Fruit fly (Drosophila melanogaster) whole organism, embryonic: ENCODE measurements around the gene tbc.

Source experiments
- Abd-B ChIP-seq: fragments of 200-800 bp; sonication (Bioruptor generic); optimal IDR thresholded peaks from 2 replicates; lab custom pipeline; 2018; ENCODE audit warnings: missing biosample characterization, mild to moderate bottlenecking, missing genetic modification characterization, moderate library complexity
- Adf1 ChIP-seq: fragments of 200-800 bp; sonication (Bioruptor generic); IDR thresholded peaks from 2 replicates; pipeline ENCODE4 v1.3.6; 2022; ENCODE audit warnings: missing biosample characterization, missing genetic modification characterization
- Awh ChIP-seq: fragments of 200-800 bp; sonication (Bioruptor generic); IDR thresholded peaks from 2 replicates; pipeline ENCODE4, ENCODE4 v1.3.6; 2022; ENCODE audit warnings: missing biosample characterization, missing genetic modification characterization
- B-H1 ChIP-seq: fragments of 200-800 bp; sonication (Bioruptor generic); IDR thresholded peaks from 3 replicates; pipeline ENCODE4 v1.3.6; 2022; ENCODE audit warnings: missing biosample characterization, missing genetic modification characterization
- B-H2 ChIP-seq: fragments of 200-800 bp; sonication (Bioruptor generic); optimal IDR thresholded peaks from 2 replicates; lab custom pipeline; 2018; ENCODE audit warnings: missing biosample characterization, mild to moderate bottlenecking, missing genetic modification characterization
- CG12659 ChIP-seq: fragments of 200-800 bp; sonication (Bioruptor generic); optimal IDR thresholded peaks from 3 replicates; lab custom pipeline; 2017; ENCODE audit warnings: mild to moderate bottlenecking, missing biosample characterization, missing genetic modification reagents, missing genetic modification characterization
- CG13775 ChIP-seq: fragments of 200-800 bp; sonication (Bioruptor generic); optimal IDR thresholded peaks from 3 replicates; lab custom pipeline; 2017; ENCODE audit warnings: missing biosample characterization, mild to moderate bottlenecking, missing genetic modification characterization
- CG14050 ChIP-seq: fragments of 200-800 bp; sonication (Bioruptor generic); IDR thresholded peaks from 3 replicates; pipeline ENCODE4 v1.3.6; 2022; ENCODE audit warnings: missing biosample characterization, missing genetic modification characterization
- CG1529 ChIP-seq: fragments of 200-800 bp; sonication (Bioruptor generic); optimal IDR thresholded peaks from 3 replicates; lab custom pipeline; 2018; ENCODE audit warnings: missing biosample characterization, missing genetic modification characterization
- CG15696 ChIP-seq: fragments of 200-800 bp; sonication (Bioruptor generic); optimal IDR thresholded peaks from 2 replicates; lab custom pipeline; 2019; ENCODE audit warnings: missing biosample characterization, mild to moderate bottlenecking, missing genetic modification characterization, moderate library complexity
- CG17361 ChIP-seq: fragments of 200-800 bp; sonication (Bioruptor generic); IDR thresholded peaks from 3 replicates; pipeline ENCODE4 v1.3.6; 2022; ENCODE audit warnings: missing biosample characterization, missing genetic modification characterization
- CG18599 ChIP-seq: fragments of 200-800 bp; sonication (Bioruptor generic); optimal IDR thresholded peaks from 3 replicates; lab custom pipeline; 2017; ENCODE audit warnings: missing biosample characterization, missing genetic modification characterization, mild to moderate bottlenecking, moderate library complexity, missing genetic modification reagents
- CG30431 ChIP-seq: fragments of 200-800 bp; sonication (Bioruptor generic); optimal IDR thresholded peaks from 2 replicates; lab custom pipeline; 2017; ENCODE audit warnings: missing biosample characterization, missing genetic modification characterization
- CG4404 ChIP-seq: fragments of 200-800 bp; sonication (Bioruptor generic); IDR thresholded peaks from 2 replicates; pipeline ENCODE4 v1.3.6; 2022; ENCODE audit warnings: missing biosample characterization, missing genetic modification characterization
- CG4617 ChIP-seq: fragments of 200-800 bp; sonication (Bioruptor generic); optimal IDR thresholded peaks from 3 replicates; lab custom pipeline; 2016; ENCODE audit warnings: missing biosample characterization, missing genetic modification characterization, borderline replicate concordance
- CG4854 ChIP-seq: fragments of 200-800 bp; sonication (Bioruptor generic); optimal IDR thresholded peaks from 2 replicates; lab custom pipeline; 2016; ENCODE audit warnings: missing biosample characterization, missing genetic modification characterization, inconsistent platforms
- CG6854 ChIP-seq: fragments of 200-800 bp; sonication (Bioruptor generic); optimal IDR thresholded peaks from 3 replicates; lab custom pipeline; 2017; ENCODE audit warnings: missing biosample characterization, mild to moderate bottlenecking, missing genetic modification characterization
- CG7839 ChIP-seq: fragments of 200-800 bp; sonication (Bioruptor generic); optimal IDR thresholded peaks from 3 replicates; lab custom pipeline; 2018; ENCODE audit warnings: missing biosample characterization, mild to moderate bottlenecking, missing genetic modification characterization, moderate library complexity
- CG7963 ChIP-seq: fragments of 200-800 bp; sonication (Bioruptor generic); IDR thresholded peaks from 3 replicates; pipeline ENCODE4 v1.3.6; 2022; ENCODE audit warnings: missing biosample characterization, missing genetic modification characterization; ENCODE audit not compliant: partially characterized antibody
- CG9932 ChIP-seq: fragments of 200-800 bp; sonication (Bioruptor generic); IDR thresholded peaks from 2 replicates; pipeline ENCODE4 v1.3.6; 2022; ENCODE audit warnings: missing biosample characterization, missing genetic modification characterization
- D19B ChIP-seq: fragments of 200-800 bp; sonication (Bioruptor generic); optimal IDR thresholded peaks from 2 replicates; lab custom pipeline; 2017; ENCODE audit warnings: missing biosample characterization, mild to moderate bottlenecking, missing genetic modification characterization
- Dek ChIP-seq: fragments of 200-800 bp; sonication (Bioruptor generic); optimal IDR thresholded peaks from 3 replicates; lab custom pipeline; 2019; ENCODE audit warnings: missing biosample characterization, mild to moderate bottlenecking, missing genetic modification characterization, moderate library complexity
- Drgx ChIP-seq: fragments of 200-800 bp; sonication (Bioruptor generic); IDR thresholded peaks from 2 replicates; pipeline ENCODE4 v1.3.6; 2022; ENCODE audit warnings: missing biosample characterization, missing genetic modification characterization
- E2f1 ChIP-seq: fragments of 200-800 bp; sonication (Bioruptor generic); IDR thresholded peaks from 2 replicates; pipeline ENCODE4 v1.3.6; 2022; ENCODE audit warnings: missing biosample characterization, missing genetic modification characterization
- HLHmδ ChIP-seq: fragments of 200-800 bp; sonication (Bioruptor generic); optimal IDR thresholded peaks from 2 replicates; lab custom pipeline; 2018; ENCODE audit warnings: missing biosample characterization, mild to moderate bottlenecking, missing genetic modification characterization, moderate library complexity
- Hr3 ChIP-seq: fragments of 200-800 bp; sonication (Bioruptor generic); optimal IDR thresholded peaks from 3 replicates; lab custom pipeline; 2016; ENCODE audit warnings: missing biosample characterization, missing genetic modification characterization
- Hr39 ChIP-seq: fragments of >200 bp; optimal IDR thresholded peaks from 2 replicates; lab custom pipeline; 2017
- Lim3 ChIP-seq: fragments of 200-800 bp; sonication (Bioruptor generic); IDR thresholded peaks from 2 replicates; pipeline ENCODE4 v1.3.6; 2022; ENCODE audit warnings: missing biosample characterization, missing genetic modification characterization
- Lpt ChIP-seq: fragments of >200 bp; optimal IDR thresholded peaks from 2 replicates; lab custom pipeline; 2018; ENCODE audit warnings: missing biosample characterization, missing genetic modification characterization
- NK7.1 ChIP-seq: fragments of 200-800 bp; sonication (Bioruptor generic); optimal IDR thresholded peaks from 3 replicates; lab custom pipeline; 2016; ENCODE audit warnings: missing biosample characterization, missing genetic modification characterization
- Nf-YA ChIP-seq: fragments of 200-800 bp; sonication (Bioruptor generic); IDR thresholded peaks from 2 replicates; pipeline ENCODE4 v1.3.6; 2022; ENCODE audit warnings: missing biosample characterization, missing genetic modification characterization
- NfI ChIP-seq: fragments of 200-800 bp; sonication (Bioruptor generic); optimal IDR thresholded peaks from 3 replicates; lab custom pipeline; 2018; ENCODE audit warnings: missing biosample characterization, mild to moderate bottlenecking, missing genetic modification characterization, moderate library complexity
- Ravus ChIP-seq: fragments of 200-800 bp; sonication (Bioruptor generic); IDR thresholded peaks from 2 replicates; pipeline ENCODE4 v1.3.6; 2022; ENCODE audit warnings: missing biosample characterization, missing genetic modification characterization
- Sin3A ChIP-seq: fragments of >200 bp; optimal IDR thresholded peaks from 2 replicates; lab custom pipeline; 2018
- Sox100B ChIP-seq: fragments of 200-800 bp; sonication (Bioruptor generic); optimal IDR thresholded peaks from 3 replicates; lab custom pipeline; 2018; ENCODE audit warnings: missing biosample characterization, mild to moderate bottlenecking, missing genetic modification characterization
- bab2 ChIP-seq: fragments of 200-800 bp; sonication (Bioruptor generic); optimal IDR thresholded peaks from 2 replicates; lab custom pipeline; 2016; ENCODE audit warnings: missing biosample characterization, missing genetic modification characterization
- caup ChIP-seq: fragments of 200-800 bp; sonication (Bioruptor generic); optimal IDR thresholded peaks from 3 replicates; lab custom pipeline; 2017; ENCODE audit warnings: missing biosample characterization, mild to moderate bottlenecking, missing genetic modification characterization, moderate library complexity; ENCODE audit not compliant: severe bottlenecking
- crp ChIP-seq, 2 experiments: fragments of 200-800 bp; sonication (Bioruptor generic); optimal IDR thresholded peaks; 2 replicates in 1 of 2; 3 replicates in 1 of 2; lab custom pipeline; 2017; ENCODE audit warnings: missing biosample characterization in 2 of 2, missing genetic modification characterization in 2 of 2, mild to moderate bottlenecking in 1 of 2, moderate library complexity in 1 of 2
- dati ChIP-seq: fragments of 200-800 bp; sonication (Bioruptor generic); IDR thresholded peaks from 2 replicates; pipeline ENCODE4 v1.3.6; 2022; ENCODE audit warnings: missing biosample characterization, missing genetic modification characterization
- dpn ChIP-seq, 2 experiments: fragments of 200-800 bp; sonication (Bioruptor generic); optimal IDR thresholded peaks; 3 replicates each; lab custom pipeline; 2016; ENCODE audit warnings: missing biosample characterization in 2 of 2, missing genetic modification characterization in 2 of 2
- dysf ChIP-seq: fragments of 200-800 bp; sonication (Bioruptor generic); IDR thresholded peaks from 3 replicates; pipeline ENCODE4 v1.3.6; 2022; ENCODE audit warnings: missing biosample characterization, missing genetic modification characterization
- grau ChIP-seq: fragments of 200-800 bp; optimal IDR thresholded peaks from 3 replicates; lab custom pipeline; 2019; ENCODE audit warnings: missing biosample characterization, mild to moderate bottlenecking, missing genetic modification characterization, moderate library complexity
- scrt ChIP-seq: fragments of 200-800 bp; sonication (Bioruptor generic); optimal IDR thresholded peaks from 2 replicates; lab custom pipeline; 2018; ENCODE audit warnings: missing biosample characterization, mild to moderate bottlenecking, missing genetic modification characterization, moderate library complexity
- tgo ChIP-seq: fragments of 200-800 bp; sonication (Bioruptor generic); IDR thresholded peaks from 3 replicates; pipeline ENCODE4 v1.3.6; 2022; ENCODE audit warnings: missing biosample characterization, missing genetic modification characterization
- tio ChIP-seq: fragments of 200-800 bp; sonication (Bioruptor generic); optimal IDR thresholded peaks from 2 replicates; lab custom pipeline; 2017; ENCODE audit warnings: missing biosample characterization, missing genetic modification characterization, inconsistent platforms
- tll ChIP-seq, 2 experiments: fragments of 200-800 bp in 1 of 2; fragments of >200 bp in 1 of 2; sonication (Bioruptor generic) in 1 of 2; optimal IDR thresholded peaks; 2 replicates each; lab custom pipeline; 2017 to 2019; ENCODE audit warnings: missing biosample characterization in 2 of 2, missing genetic modification characterization in 2 of 2, mild to moderate bottlenecking in 1 of 2, moderate library complexity in 1 of 2
- toy ChIP-seq: fragments of 200-800 bp; sonication (Bioruptor generic); IDR thresholded peaks from 2 replicates; pipeline ENCODE4 v1.3.6; 2022; ENCODE audit warnings: missing biosample characterization, missing genetic modification characterization
- usp ChIP-seq: fragments of >200 bp; optimal IDR thresholded peaks from 2 replicates; lab custom pipeline; 2017; ENCODE audit warnings: missing biosample characterization, missing genetic modification characterization
- wdn ChIP-seq: fragments of 200-800 bp; sonication (Bioruptor generic); IDR thresholded peaks from 2 replicates; pipeline ENCODE4 v1.3.6; 2022; ENCODE audit warnings: missing biosample characterization, missing genetic modification characterization
- yki ChIP-seq: fragments of >200 bp; optimal IDR thresholded peaks from 3 replicates; lab custom pipeline; 2018
- zf30C ChIP-seq: fragments of 200-800 bp; sonication (Bioruptor generic); optimal IDR thresholded peaks from 3 replicates; lab custom pipeline; 2018; ENCODE audit warnings: missing biosample characterization, mild to moderate bottlenecking, missing genetic modification characterization

Gene tbc

dm6 chrX:20482790-20483564, 33.8 kb downstream of the tbc start (continued):
- TF ChIP-seq CG7963 (GFP tag; lab: Robert Waterston, UW) (no peak), grau (tag; lab: Kevin White, UChicago) (peak; percentile 47), CG4854 (GFP tag; lab: Kevin White, UChicago) (no peak), tll (GFP tag; optimal IDR thresholded peaks at IDR 0.05; lab: Kevin White, UChicago) (no peak), CG4617 (GFP tag; lab: Kevin White, UChicago) (no peak), dysf (GFP tag; lab: Robert Waterston, UW) (peak; percentile 52; the same call in 1 of the 3 replicates), NK7.1 (no peak), wdn (no peak; the same call in 1 of the 2 replicates), Dek (tag; lab: Kevin White, UChicago) (no peak), B-H1 (GFP tag; lab: Robert Waterston, UW) (no peak), crp (GFP tag; optimal IDR thresholded peaks at IDR 0.05; lab: Kevin White, UChicago) (no peak), Hr39 (lab: Kevin White, UChicago) (no peak), CG13775 (GFP tag; lab: Kevin White, UChicago) (no peak), CG17361 (GFP tag; lab: Robert Waterston, UW) (0 out of 3 replicates have a peak, but pooled peaks have one; percentile 15), CG15696 (tag; lab: Kevin White, UChicago) (no peak), CG14050 (GFP tag; lab: Robert Waterston, UW) (no peak), CG7839 (tag; lab: Kevin White, UChicago) (peak; percentile 11), tgo (GFP tag; lab: Robert Waterston, UW) (no peak), tio (GFP tag; lab: Kevin White, UChicago) (no peak), Lpt (no peak), Adf1 (GFP tag; lab: Robert Waterston, UW) (no peak), Lim3 (no peak), Nf-YA (GFP tag; lab: Robert Waterston, UW) (no peak), CG6854 (no peak), Drgx (no peak; the same call in 1 of the 2 replicates), CG1529 (GFP tag; lab: Kevin White, UChicago) (no peak), Awh (GFP tag; lab: Robert Waterston, UW) (no peak), caup (GFP tag; lab: Kevin White, UChicago) (no peak), dati (no peak), Ravus (GFP tag; lab: Robert Waterston, UW) (no peak), zf30C (GFP tag; lab: Kevin White, UChicago) (no peak), CG12659 (GFP tag; lab: Kevin White, UChicago) (peak; percentile 18), Hr3 (GFP tag; lab: Kevin White, UChicago) (no peak), CG18599 (peak; percentile 0), usp (no peak), CG30431 (no peak), yki (no peak), B-H2 (GFP tag; lab: Kevin White, UChicago) (no peak), Sin3A (no peak), toy (GFP tag; lab: Robert Waterston, UW) (no peak), HLHmδ (GFP tag; lab: Kevin White, UChicago) (no peak), D19B (GFP tag; lab: Kevin White, UChicago) (no peak), Sox100B (no peak), dpn (GFP tag; optimal IDR thresholded peaks at IDR 0.05; lab: Kevin White, UChicago) (no peak), E2f1 (GFP tag; lab: Robert Waterston, UW) (no peak), CG4404 (no peak), Abd-B (peak; percentile 14), scrt (GFP tag; lab: Kevin White, UChicago) (no peak), bab2 (GFP tag; lab: Kevin White, UChicago) (no peak), NfI (GFP tag; lab: Kevin White, UChicago) (no peak), CG9932 (GFP tag; lab: Robert Waterston, UW) (0 out of 2 replicates have a peak, but pooled peaks have one; percentile 7)
